Fruit fly (Drosophila melanogaster) whole organism: ENCODE measurements around the gene HIP.

Experiments used
- EcR ChIP-seq, 2 experiments: fragments of >200 bp; optimal IDR thresholded peaks; 2 replicates each; lab custom pipeline; 2017; ENCODE audit warnings: missing biosample characterization in 2 of 2, missing genetic modification characterization in 2 of 2, missing genetic modification reagents in 2 of 2
- pan ChIP-seq: fragments of >200 bp; optimal IDR thresholded peaks from 2 replicates; lab custom pipeline; 2017
- psq ChIP-seq: fragments of >200 bp; optimal IDR thresholded peaks from 2 replicates; lab custom pipeline; 2017
- usp ChIP-seq: fragments of >200 bp; optimal IDR thresholded peaks from 2 replicates; lab custom pipeline; 2017; ENCODE audit warnings: missing biosample characterization, missing genetic modification characterization, mixed read lengths

DNA sequence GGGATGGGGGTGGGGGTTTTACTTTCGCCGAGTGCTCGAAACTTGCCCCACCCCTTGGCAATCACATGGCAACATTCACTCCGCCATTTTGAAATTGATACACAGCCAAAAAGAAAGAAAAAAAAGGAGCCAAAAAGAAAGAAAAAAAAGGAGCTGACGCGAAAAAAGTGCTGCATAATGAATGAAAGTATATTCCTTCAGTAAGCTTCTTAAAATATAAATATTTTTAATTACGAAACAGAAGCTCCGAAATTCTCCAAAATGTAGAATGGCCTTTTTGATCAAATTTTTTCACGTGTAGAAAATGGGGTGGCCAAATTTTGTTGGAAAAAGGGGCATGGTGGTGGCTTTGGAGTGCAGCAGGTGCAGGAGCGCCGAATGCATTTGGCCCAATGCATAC is 30.7 kb upstream of the HIP start:
- no peak for TF ChIP-seq psq (lab: Kevin White, UChicago)
- no peak for TF ChIP-seq pan
- TF ChIP-seq usp (GFP tag; lab: Kevin White, UChicago), result no peak
- TF ChIP-seq EcR (GFP tag; optimal IDR thresholded peaks at IDR 0.05; lab: Kevin White, UChicago), result no peak
